Worm (Caenorhabditis elegans): ENCODE results near the gene F53B1.2.

Gene F53B1.2

ce11 chrX:2136937-2137336 is 28.2 kb downstream of the F53B1.2 start (continued):
- TF ChIP-seq F33H1.4 (GFP tag; IDR thresholded peaks at IDR 0.05) (no peak), nhr-90 (tag; optimal IDR thresholded peaks at IDR 0.05) (no peak), rcor-1 (GFP tag; IDR thresholded peaks at IDR 0.05) (no peak), unc-130 (GFP tag; optimal IDR thresholded peaks at IDR 0.05) (no peak), dpff-1 (tag; optimal IDR thresholded peaks at IDR 0.05) (no peak)

- TF ChIP-seq ceh-79 (tag; optimal IDR thresholded peaks at IDR 0.05) (no peak), athp-1 (tag; optimal IDR thresholded peaks at IDR 0.05) (no peak)
Observed at ce11 chrX:2138923-2139322, 30.1 kb downstream of the F53B1.2 start.

- TF ChIP-seq egl-18 (GFP tag; IDR thresholded peaks at IDR 0.05) (0 out of 2 replicates have a peak, but pooled peaks have one; percentile 19), xnd-1 (tag; optimal IDR thresholded peaks at IDR 0.05) (no peak)
Observed at ce11 chrX:2140610-2141009, 31.8 kb downstream of the F53B1.2 start.

DNA sequence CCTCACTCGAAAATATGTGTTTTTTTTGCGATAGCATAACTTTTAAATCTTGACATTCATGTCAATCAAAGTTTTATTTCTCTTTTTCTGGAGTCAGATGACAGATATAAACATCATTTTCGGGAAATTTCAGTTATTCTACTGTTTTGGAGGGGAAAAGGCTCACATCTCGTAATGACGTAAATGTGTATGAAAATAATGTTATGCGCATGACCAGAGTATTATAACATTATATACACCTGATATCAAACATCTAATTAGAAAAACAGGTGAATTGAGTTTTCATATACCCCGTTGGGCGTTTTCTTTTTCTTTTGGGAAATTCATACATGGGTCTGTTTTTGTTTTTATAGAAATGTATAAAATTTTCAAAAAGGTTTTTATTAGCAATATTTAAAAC is 35.5 kb downstream of the F53B1.2 start:
- TF ChIP-seq ama-1 (optimal IDR thresholded peaks at IDR 0.05) (no peak), ama-1 (GFP tag; optimal IDR thresholded peaks at IDR 0.05) (no peak), snpc-3.4 (tag; optimal IDR thresholded peaks at IDR 0.05) (no peak), him-1 (tag; optimal IDR thresholded peaks at IDR 0.05) (no peak), nhr-90 (tag; optimal IDR thresholded peaks at IDR 0.05) (no peak), nfyb-1 (GFP tag; IDR thresholded peaks at IDR 0.05) (no peak), tbx-9 (tag; optimal IDR thresholded peaks at IDR 0.05; ENCODE audit: borderline replicate concordance) (no peak), snpc-1.3 (tag; optimal IDR thresholded peaks at IDR 0.05; ENCODE audit: insufficient read depth) (no peak), mes-4 (tag; optimal IDR thresholded peaks at IDR 0.05) (no peak)

DNA sequence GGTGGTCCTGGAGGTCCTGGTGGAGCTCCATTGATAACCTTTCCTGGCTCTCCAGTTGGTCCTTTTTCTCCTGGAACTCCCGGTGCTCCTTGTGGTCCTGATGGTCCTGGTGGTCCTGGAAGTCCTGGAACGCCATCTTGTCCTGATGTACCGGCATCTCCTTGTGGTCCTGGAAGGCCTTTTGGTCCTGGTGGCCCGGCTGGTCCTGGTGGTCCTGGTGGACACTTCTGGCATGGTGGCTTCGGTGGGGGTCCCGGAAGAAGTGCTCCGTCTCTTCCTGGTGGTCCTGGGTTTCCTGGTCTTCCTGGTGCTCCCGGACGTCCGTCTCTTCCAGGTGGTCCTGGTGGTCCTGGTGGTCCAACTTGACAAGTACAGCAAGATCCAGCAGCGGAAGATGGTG is 36.1 kb downstream of the F53B1.2 start:
- TF ChIP-seq ccch-3 (GFP tag; optimal IDR thresholded peaks at IDR 0.05) (no peak), egrh-3 (GFP tag; IDR thresholded peaks at IDR 0.05) (peak; percentile 75; the same call in 1 of the 2 replicates), zfh-2 (GFP tag; conservative IDR thresholded peaks at IDR 0.05) (peak; percentile 88), T07F8.4 (tag; optimal IDR thresholded peaks at IDR 0.05) (no peak)

- TF ChIP-seq lin-26 (GFP tag; IDR thresholded peaks at IDR 0.05) (no peak), ceh-40 (GFP tag; IDR thresholded peaks at IDR 0.05) (no peak), sdz-38 (tag; optimal IDR thresholded peaks at IDR 0.05) (no peak), hsf-1 (GFP tag; IDR thresholded peaks at IDR 0.05) (no peak), attf-5 (GFP tag; optimal IDR thresholded peaks at IDR 0.05) (no peak), snpc-3.4 (tag; optimal IDR thresholded peaks at IDR 0.05) (no peak), dpl-1 (GFP tag; optimal IDR thresholded peaks at IDR 0.05) (no peak), C17E4.6 (GFP tag; IDR thresholded peaks at IDR 0.05) (no peak), attf-3 (GFP tag; conservative IDR thresholded peaks at IDR 0.05) (no peak), zim-3 (tag; optimal IDR thresholded peaks at IDR 0.05) (no peak), K11D2.4 (GFP tag; IDR thresholded peaks at IDR 0.05) (no peak), rcor-1 (GFP tag; IDR thresholded peaks at IDR 0.05) (no peak), bed-1 (GFP tag; IDR thresholded peaks at IDR 0.05) (no peak), ztf-25 (GFP tag; IDR thresholded peaks at IDR 0.05) (no peak), B0336.3 (GFP tag; IDR thresholded peaks at IDR 0.05) (no peak), F39B2.1 (GFP tag; IDR thresholded peaks at IDR 0.05) (no peak), nfyb-1 (GFP tag; IDR thresholded peaks at IDR 0.05) (no peak), ztf-3 (GFP tag; optimal IDR thresholded peaks at IDR 0.05) (no peak), him-1 (tag; optimal IDR thresholded peaks at IDR 0.05) (no peak), D2030.7 (GFP tag; IDR thresholded peaks at IDR 0.05) (no peak)
Observed at ce11 chrX:2145629-2146028, 36.8 kb downstream of the F53B1.2 start, which contains the start of gene dpy-3. Gene dpy-3, minus strand, starts transcription at chrX:2145647.

All from whole organism, young adult.